Worm (Caenorhabditis elegans) whole organism, late embryonic: ENCODE measurements around the gene cdk-1.

Source experiments
- lin-11 ChIP-seq: fragments of 200-800 bp; sonication (Bioruptor generic); optimal IDR thresholded peaks from 2 replicates; lab custom pipeline; 2018; ENCODE audit warnings: mild to moderate bottlenecking, missing genetic modification characterization, missing compliant biosample characterization
- nhr-11 ChIP-seq: fragments of 150-350 bp; optimal IDR thresholded peaks from 2 replicates; lab custom pipeline; 2014; ENCODE audit warnings: missing biosample characterization, missing genetic modification characterization

ce11 chrIII:9766175-9766574, 18.9 kb downstream of the cdk-1 start, which contains the start of gene cbp-1:
- TF ChIP-seq nhr-11 (tag; lab: Kevin White, UChicago) (no peak), lin-11 (tag; lab: Kevin White, UChicago) (no peak)
